Worm (Caenorhabditis elegans) whole organism, L3 larva: ENCODE measurements around the gene F55F1.2.

Experiments
- R02D3.7 ChIP-seq: fragments of 150-350 bp; optimal IDR thresholded peaks from 2 replicates; lab custom pipeline; 2014; ENCODE audit warnings: missing biosample characterization, missing genetic modification characterization
- ZK546.5 ChIP-seq: sonication (generic microtip); optimal IDR thresholded peaks from 2 replicates; lab custom pipeline; 2017; ENCODE audit warnings: missing biosample characterization, missing genetic modification characterization
- ceh-28 ChIP-seq: fragments of 150-350 bp; optimal IDR thresholded peaks from 2 replicates; lab custom pipeline; 2014; ENCODE audit warnings: missing biosample characterization, missing genetic modification reagents, missing genetic modification characterization
- ceh-82 ChIP-seq: fragments of 150-350 bp; optimal IDR thresholded peaks from 2 replicates; lab custom pipeline; 2014; ENCODE audit warnings: missing biosample characterization, missing genetic modification characterization
- ceh-9 ChIP-seq: sonication (generic microtip); optimal IDR thresholded peaks from 2 replicates; lab custom pipeline; 2018; ENCODE audit warnings: missing biosample characterization, missing genetic modification characterization
- egl-27 ChIP-seq: sonication (generic microtip); optimal IDR thresholded peaks from 4 replicates; lab custom pipeline; 2017; ENCODE audit warnings: missing biosample characterization, missing genetic modification reagents, missing genetic modification characterization
- elt-2 ChIP-seq: sonication (generic microtip); optimal IDR thresholded peaks from 2 replicates; lab custom pipeline; 2016; ENCODE audit warnings: missing genetic modification reagents, mild to moderate bottlenecking, missing genetic modification characterization, missing compliant biosample characterization
- fkh-10 ChIP-seq: sonication (generic microtip); optimal IDR thresholded peaks from 2 replicates; lab custom pipeline; 2017; ENCODE audit warnings: missing biosample characterization, missing genetic modification reagents, missing genetic modification characterization
- fkh-2 ChIP-seq: fragments of 150-350 bp; optimal IDR thresholded peaks from 2 replicates; lab custom pipeline; 2014; ENCODE audit warnings: missing biosample characterization, missing genetic modification reagents, missing genetic modification characterization
- fos-1 ChIP-seq: fragments of 150-350 bp; optimal IDR thresholded peaks from 2 replicates; lab custom pipeline; 2014; ENCODE audit warnings: missing biosample characterization, missing genetic modification characterization
- hmg-11 ChIP-seq: sonication (generic microtip); optimal IDR thresholded peaks from 2 replicates; lab custom pipeline; 2016; ENCODE audit warnings: missing genetic modification characterization, missing compliant biosample characterization
- lin-39 ChIP-seq: fragments of 150-350 bp; optimal IDR thresholded peaks from 2 replicates; lab custom pipeline; 2018; ENCODE audit warnings: missing biosample characterization, missing genetic modification reagents, missing genetic modification characterization
- lsy-12 ChIP-seq: sonication (generic microtip); optimal IDR thresholded peaks from 2 replicates; lab custom pipeline; 2016; ENCODE audit warnings: mild to moderate bottlenecking, missing genetic modification characterization, missing compliant biosample characterization
- mdl-1 ChIP-seq: fragments of 150-350 bp; optimal IDR thresholded peaks from 2 replicates; lab custom pipeline; 2014; ENCODE audit warnings: missing biosample characterization, missing genetic modification characterization
- mml-1 ChIP-seq: fragments of 150-350 bp; sonication (generic microtip); optimal IDR thresholded peaks from 3 replicates; lab custom pipeline; 2014; ENCODE audit warnings: missing biosample characterization, missing genetic modification characterization
- nfya-1 ChIP-seq: sonication (generic microtip); optimal IDR thresholded peaks from 2 replicates; lab custom pipeline; 2017; ENCODE audit warnings: missing genetic modification characterization, mild to moderate bottlenecking, missing compliant biosample characterization, antibody characterized with exemption, moderate library complexity; ENCODE audit not compliant: insufficient read depth
- nhr-12 ChIP-seq: fragments of 150-350 bp; optimal IDR thresholded peaks from 2 replicates; lab custom pipeline; 2014; ENCODE audit warnings: missing biosample characterization, missing genetic modification characterization
- nhr-23 ChIP-seq: fragments of 150-350 bp; optimal IDR thresholded peaks from 2 replicates; lab custom pipeline; 2014; ENCODE audit warnings: missing biosample characterization, missing genetic modification reagents, missing genetic modification characterization
- nhr-25 ChIP-seq: sonication (generic microtip); optimal IDR thresholded peaks from 2 replicates; lab custom pipeline; 2017; ENCODE audit warnings: missing biosample characterization, missing genetic modification characterization
- nhr-28 ChIP-seq: fragments of 150-350 bp; optimal IDR thresholded peaks from 2 replicates; lab custom pipeline; 2014; ENCODE audit warnings: missing biosample characterization, missing genetic modification characterization
- nhr-77 ChIP-seq: fragments of 150-350 bp; optimal IDR thresholded peaks from 2 replicates; lab custom pipeline; 2014; ENCODE audit warnings: missing biosample characterization, missing genetic modification characterization
- pha-4 ChIP-seq: fragments of 150-350 bp; optimal IDR thresholded peaks from 2 replicates; lab custom pipeline; 2014; ENCODE audit warnings: missing biosample characterization, missing genetic modification reagents, missing genetic modification characterization
- pqm-1 ChIP-seq: fragments of 150-350 bp; optimal IDR thresholded peaks from 2 replicates; lab custom pipeline; 2017; ENCODE audit warnings: missing biosample characterization, missing genetic modification characterization, inconsistent platforms
- skn-1 ChIP-seq: fragments of 150-350 bp; optimal IDR thresholded peaks from 2 replicates; lab custom pipeline; 2014; ENCODE audit warnings: missing biosample characterization, missing genetic modification characterization
- snpc-4 ChIP-seq: fragments of 150-350 bp; optimal IDR thresholded peaks from 2 replicates; lab custom pipeline; 2014; ENCODE audit warnings: missing biosample characterization, missing genetic modification characterization
- zag-1 ChIP-seq: fragments of 150-350 bp; optimal IDR thresholded peaks from 2 replicates; lab custom pipeline; 2014; ENCODE audit warnings: missing biosample characterization, missing genetic modification characterization

Gene F55F1.2

DNA sequence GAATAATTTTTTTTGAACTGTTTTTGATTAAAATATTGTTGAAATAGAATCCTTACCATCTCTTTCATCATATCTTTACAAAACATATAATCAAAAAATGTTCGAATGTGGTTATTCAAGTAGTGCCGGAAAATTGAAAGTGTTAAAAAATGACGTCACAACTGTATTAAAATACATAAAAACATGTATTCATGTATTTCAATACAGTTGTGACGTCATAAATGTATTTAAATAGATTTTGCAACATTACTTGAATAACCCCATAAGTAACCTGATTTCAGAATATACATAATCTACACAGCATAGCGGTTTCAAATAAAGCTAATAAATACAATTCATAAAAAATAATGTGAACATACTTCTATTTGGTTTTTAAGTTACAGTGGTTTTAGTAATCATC, 7.1 kb upstream of the F55F1.2 start:
- TF ChIP-seq nhr-23 (tag; lab: Kevin White, UChicago) = no peak
- TF ChIP-seq lsy-12 = no peak
- TF ChIP-seq ceh-82 (tag; lab: Kevin White, UChicago) = no peak
- no peak for TF ChIP-seq R02D3.7

DNA sequence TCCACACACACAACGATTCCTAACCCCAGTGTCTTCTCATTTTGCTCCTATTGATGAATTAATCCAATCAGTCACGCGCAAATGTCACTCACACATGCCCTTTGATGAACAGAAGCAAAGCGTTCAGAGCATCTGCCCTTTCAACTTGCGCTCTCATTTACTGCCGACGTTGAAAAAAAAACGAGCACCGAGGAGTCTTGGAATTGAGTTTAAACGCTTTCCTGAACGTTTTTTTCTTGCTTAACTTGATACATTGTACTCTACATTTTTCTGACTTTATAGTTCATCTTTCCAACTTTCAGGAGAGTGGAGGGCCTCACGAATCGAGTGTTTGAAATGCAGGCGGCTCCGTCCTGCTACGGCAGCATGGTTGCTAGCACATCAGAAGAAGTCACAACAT, 1.9 kb upstream of the F55F1.2 start, which contains the start of gene cgef-1:
TSS of gene cgef-1 (plus strand) at position 301 of the 400 bp plus-strand sequence.
- TF ChIP-seq nhr-25 (tag; lab: Kevin White, UChicago) (no peak), lin-39 (tag; lab: Kevin White, UChicago) (peak; percentile 5)

DNA sequence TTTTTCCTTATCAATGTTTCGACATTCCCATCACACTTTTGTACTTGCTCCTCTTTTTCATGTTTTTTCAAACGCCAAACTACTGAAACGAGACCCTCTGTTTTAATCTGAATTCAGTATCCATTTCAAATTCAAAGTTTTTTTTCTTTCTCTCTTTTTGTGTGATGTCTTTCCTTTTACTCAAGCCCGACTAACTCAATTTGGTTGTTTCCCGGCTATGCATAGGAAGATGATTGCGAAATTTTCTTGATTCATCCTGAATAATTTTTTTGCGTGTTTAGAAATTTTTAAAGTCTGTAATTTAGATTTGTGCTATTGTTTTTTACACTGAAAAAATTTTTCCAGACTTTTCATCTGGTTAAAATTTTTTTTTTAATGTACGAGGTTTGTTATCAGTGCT, 5.6 kb downstream of the F55F1.2 start:
- TF ChIP-seq lin-39 (tag; lab: Kevin White, UChicago) (no peak), R02D3.7 (no peak), snpc-4 (tag; lab: Kevin White, UChicago) (no peak), fos-1 (tag; lab: Kevin White, UChicago) (no peak), pha-4 (tag; lab: Kevin White, UChicago) (no peak), nhr-28 (tag; lab: Kevin White, UChicago) (no peak), nhr-77 (tag; lab: Kevin White, UChicago) (no peak), fkh-2 (no peak), egl-27 (tag; lab: Kevin White, UChicago) (no peak)
- TF ChIP-seq, all 47 proteins: peak for 0

DNA sequence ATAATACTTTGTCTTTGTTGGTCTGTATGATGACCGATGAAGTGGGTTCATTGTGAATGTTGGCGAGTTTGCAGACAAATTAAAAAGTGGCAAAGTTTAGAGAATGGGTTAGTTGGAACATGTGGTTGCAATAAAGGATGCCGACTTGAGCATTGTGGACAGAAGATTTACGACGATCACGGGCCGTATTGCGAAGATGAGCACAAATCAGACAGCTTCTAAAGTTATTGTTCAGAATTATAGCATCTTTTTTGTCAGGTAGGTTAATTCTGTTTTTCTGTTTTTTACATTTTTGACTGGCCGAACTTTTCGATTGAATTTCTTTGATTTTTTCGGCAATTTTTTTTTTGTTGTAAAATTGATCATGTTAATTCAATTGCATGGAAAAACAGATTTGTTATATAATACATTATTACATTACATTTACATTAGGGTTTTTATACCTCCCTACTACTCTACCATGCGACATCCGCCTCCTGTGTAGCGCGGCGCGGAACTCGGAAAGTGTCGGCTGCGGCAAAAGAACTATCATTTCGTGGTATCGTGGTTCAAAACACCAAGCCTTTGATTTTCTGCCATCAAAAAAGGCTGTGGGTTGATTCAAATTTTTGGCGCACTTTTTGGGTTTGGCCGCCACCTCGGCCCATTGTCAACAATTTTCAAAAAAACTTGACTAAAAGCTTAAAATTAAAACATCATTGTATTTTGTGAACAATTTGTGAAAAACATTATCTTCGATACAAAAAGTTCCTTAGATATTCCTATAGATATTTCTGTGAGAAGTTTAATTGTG, 6.2 kb downstream of the F55F1.2 start, which contains the start of gene unc-2:
TSS of gene unc-2 (minus strand) at position 51 of the 793 bp plus-strand sequence.
- TF ChIP-seq ceh-28 (tag; lab: Kevin White, UChicago) = no peak
- TF ChIP-seq R02D3.7 = no peak
- TF ChIP-seq elt-2 (tag; lab: Kevin White, UChicago) = no peak
- no peak for TF ChIP-seq nhr-12 (tag; lab: Kevin White, UChicago)
- no peak for TF ChIP-seq ceh-9
- TF ChIP-seq ZK546.5 (tag; lab: Kevin White, UChicago) = no peak
- TF ChIP-seq lin-39 (tag; lab: Kevin White, UChicago) = no peak
- TF ChIP-seq nfya-1 = no peak
- TF ChIP-seq skn-1 (tag; lab: Kevin White, UChicago) = no peak
- TF ChIP-seq, all 47 proteins: peak for 0

DNA sequence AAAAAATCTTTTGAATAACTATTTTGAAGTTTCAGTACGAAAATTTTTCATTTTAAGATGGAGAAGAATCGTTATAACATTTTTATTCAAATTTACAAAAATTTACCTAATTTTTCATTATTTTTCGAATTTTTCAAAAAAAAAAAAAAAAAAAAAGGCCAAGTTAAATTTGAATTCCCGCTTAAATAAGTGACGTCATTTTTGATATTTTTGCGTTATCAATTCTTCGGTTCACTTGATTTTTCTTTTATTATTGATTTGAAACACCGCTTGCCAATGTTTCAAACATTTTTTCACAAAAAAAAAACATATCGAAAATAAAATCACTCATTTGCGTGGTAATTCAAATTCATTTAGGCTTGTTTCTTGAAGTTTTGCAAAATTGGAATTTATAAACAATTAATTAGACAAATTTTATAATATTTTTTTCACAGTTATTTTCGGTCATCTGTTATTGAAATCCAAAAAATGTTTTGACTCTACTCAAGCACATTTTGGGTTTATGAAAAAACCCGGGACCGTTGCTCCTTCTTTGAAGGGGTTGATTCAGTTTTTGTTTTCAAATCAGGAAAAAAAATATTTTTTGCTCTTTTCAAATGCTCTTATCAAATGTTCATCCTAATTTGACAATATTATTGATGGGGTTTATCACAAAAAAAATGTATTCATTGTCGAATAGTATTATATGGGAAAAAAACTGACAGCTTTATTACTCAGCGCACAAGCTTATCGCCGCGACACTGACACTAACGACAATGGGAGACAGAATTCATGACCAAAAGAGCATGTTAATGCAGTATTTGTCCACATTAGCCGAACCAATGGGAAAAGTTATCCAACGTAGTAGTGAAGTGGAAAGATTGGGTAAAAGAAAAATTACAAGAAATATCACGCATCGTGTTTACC, 15.6 kb downstream of the F55F1.2 start:
- TF ChIP-seq fkh-2 (no peak), elt-2 (tag; lab: Kevin White, UChicago) (peak; percentile 53)

DNA sequence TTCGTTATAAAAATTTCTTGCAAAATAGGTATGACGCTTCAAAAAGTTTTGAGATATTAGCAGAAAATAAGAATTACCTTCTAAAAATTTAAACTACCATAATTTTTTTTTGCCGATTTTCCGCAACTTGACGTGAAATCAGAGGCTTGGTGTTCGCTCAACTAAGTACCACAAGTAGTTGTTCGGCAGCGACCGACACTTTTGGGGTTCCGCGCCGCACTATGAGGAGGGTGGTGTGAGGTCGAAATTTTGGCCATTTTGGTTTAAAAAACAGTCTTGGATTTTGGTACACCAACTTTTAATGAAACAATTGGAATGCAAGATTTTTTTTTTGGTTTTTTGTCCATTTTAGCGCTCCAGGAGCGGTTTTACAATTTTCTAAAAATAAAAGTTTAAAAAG, 17.0 kb downstream of the F55F1.2 start:
- no peak for TF ChIP-seq nhr-23 (tag; lab: Kevin White, UChicago)

DNA sequence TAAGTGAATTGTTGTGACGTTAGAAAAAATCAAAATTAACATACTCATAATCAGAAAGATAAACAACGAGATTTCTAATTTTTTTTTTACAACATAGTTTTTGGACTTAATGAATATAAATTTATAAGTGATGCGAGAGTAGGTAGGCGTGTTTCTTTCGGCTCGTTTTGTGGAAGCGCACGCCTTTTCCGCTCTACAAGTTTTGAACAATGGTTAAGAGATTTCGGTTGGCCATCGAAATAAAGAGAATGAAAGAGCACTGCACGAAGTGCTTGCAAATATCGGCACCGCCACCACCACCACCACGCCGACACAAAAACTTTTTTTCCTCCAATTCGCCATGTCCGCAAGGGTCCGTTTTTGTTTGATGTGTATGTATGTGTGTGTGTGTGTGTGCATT, 21.0 kb downstream of the F55F1.2 start:
- TF ChIP-seq snpc-4 (tag; lab: Kevin White, UChicago) = no peak

DNA sequence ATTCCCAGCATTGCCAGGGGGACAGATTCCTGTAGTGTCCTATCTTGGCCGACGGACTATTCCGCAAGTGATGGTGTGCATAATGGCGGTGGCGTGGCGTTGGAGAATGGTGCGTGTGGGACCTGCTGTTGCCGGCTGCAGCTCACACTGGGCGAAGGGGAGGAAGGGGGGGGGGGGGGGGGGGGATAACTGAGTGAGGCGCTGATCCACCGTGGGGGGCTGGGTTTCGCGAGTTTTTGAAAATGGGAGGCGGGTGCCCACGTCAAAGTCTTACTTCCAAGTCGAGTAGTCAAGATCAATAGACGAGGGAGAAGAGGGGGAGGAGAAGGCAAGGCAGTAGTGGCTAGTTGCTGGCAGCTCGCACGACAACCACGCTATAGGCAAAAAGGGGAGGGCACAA, 38.4 kb downstream of the F55F1.2 start:
- peak; percentile 28 for TF ChIP-seq hmg-11 (tag; lab: Kevin White, UChicago)
- no peak for TF ChIP-seq nhr-28 (tag; lab: Kevin White, UChicago)
- TF ChIP-seq nfya-1 = peak; percentile 37

DNA sequence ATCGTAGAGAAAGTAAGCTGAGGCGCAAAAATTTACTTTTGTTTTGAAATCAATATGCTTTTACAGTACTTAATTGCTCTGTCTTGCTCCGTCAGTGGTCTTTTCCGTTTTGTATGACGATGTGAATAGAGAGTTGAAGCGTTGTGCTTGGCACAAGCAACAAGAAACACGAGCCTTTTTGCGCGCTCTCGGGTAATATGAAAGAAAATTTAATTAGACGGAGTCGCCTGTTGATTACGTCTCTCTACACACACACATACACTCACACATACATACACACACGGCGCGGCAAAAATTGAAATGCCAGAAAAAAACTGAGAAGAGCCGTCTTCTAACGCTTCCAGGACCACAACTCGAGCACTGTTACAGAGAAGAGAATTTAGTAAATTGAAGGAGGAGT, 40.0 kb downstream of the F55F1.2 start:
- no peak for TF ChIP-seq mml-1 (tag; lab: Kevin White, UChicago)
- TF ChIP-seq zag-1 (tag; lab: Kevin White, UChicago) = no peak
- peak; percentile 28 for TF ChIP-seq fkh-10 (GFP tag; lab: Kevin White, UChicago)
- no peak for TF ChIP-seq mdl-1 (tag; lab: Kevin White, UChicago)
- TF ChIP-seq pqm-1 = no peak
